Worm (Caenorhabditis elegans): ENCODE results near the gene nlp-14.

Gene nlp-14

DNA sequence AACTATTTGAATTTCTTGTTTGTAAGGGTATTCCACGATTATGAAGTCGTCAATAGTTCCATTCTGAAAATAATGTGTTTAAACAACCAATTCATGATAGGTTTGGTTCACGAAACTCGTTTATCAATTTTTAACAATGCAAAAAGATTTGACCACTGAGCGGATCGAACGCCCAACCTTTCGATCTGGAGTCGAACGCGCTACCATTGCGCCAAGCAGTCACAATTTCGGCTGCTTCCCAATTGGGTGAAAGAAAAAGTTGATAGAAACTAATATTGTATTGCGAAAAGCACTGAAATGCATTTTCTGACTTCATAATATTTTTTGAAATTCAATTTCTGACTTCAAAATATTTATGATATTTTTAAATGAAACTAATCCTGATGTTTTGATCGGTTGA is 25.8 kb upstream of the nlp-14 start (continued):
- TF ChIP-seq T20F7.1 (GFP tag; optimal IDR thresholded peaks at IDR 0.05) (no peak), fkh-10 (GFP tag; optimal IDR thresholded peaks at IDR 0.05) (no peak), pqm-1 (tag; optimal IDR thresholded peaks at IDR 0.05) (no peak), ces-1 (GFP tag; optimal IDR thresholded peaks at IDR 0.05) (no peak), gei-8 (GFP tag; optimal IDR thresholded peaks at IDR 0.05) (no peak), D1046.2 (GFP tag; IDR thresholded peaks at IDR 0.05) (no peak), dmd-9 (GFP tag; IDR thresholded peaks at IDR 0.05) (no peak), mxl-3 (GFP tag; optimal IDR thresholded peaks at IDR 0.05) (no peak), ZK337.2 (GFP tag; IDR thresholded peaks at IDR 0.05) (no peak), zfp-2 (tag; optimal IDR thresholded peaks at IDR 0.05) (no peak), ceh-82 (tag; optimal IDR thresholded peaks at IDR 0.05) (no peak), Y5F2A.4 (GFP tag; optimal IDR thresholded peaks at IDR 0.05) (no peak)

- peak; percentile 43 to 57; a peak in 1 of 4 replicates for TF ChIP-seq madf-5 (GFP tag; IDR thresholded peaks at IDR 0.05)
- TF ChIP-seq nhr-11 (tag; optimal IDR thresholded peaks at IDR 0.05): no peak
- TF ChIP-seq mep-1 (tag; optimal IDR thresholded peaks at IDR 0.05): peak; percentile 3
- peak; percentile 64 for TF ChIP-seq lin-38 (GFP tag; IDR thresholded peaks at IDR 0.05)
- TF ChIP-seq dve-1 (tag; optimal IDR thresholded peaks at IDR 0.05; ENCODE audit: insufficient read depth): peak; percentile 33
- peak; percentile 73 for TF ChIP-seq dmd-8 (GFP tag; IDR thresholded peaks at IDR 0.05)
- peak in 1 of 2 experiments; percentile 10 for TF ChIP-seq lsy-2 (tag; optimal IDR thresholded peaks at IDR 0.05)
- TF ChIP-seq vab-7 (GFP tag; IDR thresholded peaks at IDR 0.05): peak; percentile 43
- peak; percentile 83 for TF ChIP-seq egl-43 (GFP tag; IDR thresholded peaks at IDR 0.05)
- TF ChIP-seq mes-2 (tag; optimal IDR thresholded peaks at IDR 0.05; ENCODE audit: poor library complexity, severe bottlenecking): peak; percentile 72
- no peak for TF ChIP-seq F37D6.2 (tag; optimal IDR thresholded peaks at IDR 0.05)
- TF ChIP-seq nhr-41 (GFP tag; IDR thresholded peaks at IDR 0.05): no peak
- TF ChIP-seq zag-1 (tag; optimal IDR thresholded peaks at IDR 0.05): no peak
- peak; percentile 38 for TF ChIP-seq madf-9 (GFP tag; conservative IDR thresholded peaks at IDR 0.05)
- TF ChIP-seq dmd-6 (GFP tag; IDR thresholded peaks at IDR 0.05): peak; percentile 46
- TF ChIP-seq daf-19 (GFP tag; conservative IDR thresholded peaks at IDR 0.05): 0 out of 2 replicates have a peak, but pooled peaks have one; percentile 32
- peak; percentile 76; the same call in 1 of the 2 replicates for TF ChIP-seq lim-7 (GFP tag; IDR thresholded peaks at IDR 0.05)
- TF ChIP-seq R02D3.7 (tag; optimal IDR thresholded peaks at IDR 0.05): no peak
- TF ChIP-seq daf-16 (GFP tag; optimal IDR thresholded peaks at IDR 0.05): peak in 1 of 2 experiments; percentile 29
- TF ChIP-seq daf-16 (tag; optimal IDR thresholded peaks at IDR 0.05): peak; percentile 30
- TF ChIP-seq pha-4 (GFP tag; IDR thresholded peaks at IDR 0.05): peak; percentile 62; the same call in 1 of the 2 replicates
- TF ChIP-seq pha-4 (tag; optimal IDR thresholded peaks at IDR 0.05): no peak
- TF ChIP-seq F10B5.3 (tag; optimal IDR thresholded peaks at IDR 0.05): no peak
- 0 out of 2 replicates have a peak, but pooled peaks have one; percentile 40 for TF ChIP-seq F26F4.8 (GFP tag; conservative IDR thresholded peaks at IDR 0.05)
- peak; percentile 62 for TF ChIP-seq hmg-1.1 (GFP tag; IDR thresholded peaks at IDR 0.05)
- TF ChIP-seq snpc-1.2 (GFP tag; IDR thresholded peaks at IDR 0.05): peak; percentile 79
- TF ChIP-seq nhr-25 (tag; optimal IDR thresholded peaks at IDR 0.05; ENCODE audit: borderline replicate concordance, insufficient read depth): no peak
Measured at ce11 chrX:8944078-8944477, 24.9 kb upstream of the nlp-14 start.

- peak; percentile 73 for TF ChIP-seq aha-1 (tag)
- no peak for TF ChIP-seq nhr-11 (tag; optimal IDR thresholded peaks at IDR 0.05)
- no peak for TF ChIP-seq F49E8.2 (tag; optimal IDR thresholded peaks at IDR 0.05; ENCODE audit: borderline replicate concordance)
Measured at ce11 chrX:8940059-8940458, 20.8 kb upstream of the nlp-14 start, which contains the start of gene dylt-2. TSS of gene dylt-2 (minus strand) at chrX:8940159.
